Worm (Caenorhabditis elegans) whole organism, late embryonic: ENCODE data around the gene lgmn-1.

ENCODE experiments used
- ceh-19 ChIP-seq: fragments of 200-800 bp; sonication (Bioruptor generic); optimal IDR thresholded peaks from 2 replicates; lab custom pipeline; 2018; ENCODE audit warnings: mild to moderate bottlenecking, missing genetic modification characterization, missing compliant biosample characterization
- che-1 ChIP-seq: sonication (generic microtip); optimal IDR thresholded peaks from 2 replicates; lab custom pipeline; 2016; ENCODE audit warnings: mild to moderate bottlenecking, missing genetic modification characterization, missing compliant biosample characterization
- hlh-8 ChIP-seq: sonication (generic microtip); optimal IDR thresholded peaks from 2 replicates; lab custom pipeline; 2016; ENCODE audit warnings: missing genotype, missing genetic modification characterization, missing compliant biosample characterization
- lin-11 ChIP-seq: fragments of 200-800 bp; sonication (Bioruptor generic); optimal IDR thresholded peaks from 2 replicates; lab custom pipeline; 2018; ENCODE audit warnings: mild to moderate bottlenecking, missing genetic modification characterization, missing compliant biosample characterization
- nhr-11 ChIP-seq: fragments of 150-350 bp; optimal IDR thresholded peaks from 2 replicates; lab custom pipeline; 2014; ENCODE audit warnings: missing biosample characterization, missing genetic modification characterization
- pha-4 ChIP-seq: fragments of 150-350 bp; optimal IDR thresholded peaks from 2 replicates; lab custom pipeline; 2018; ENCODE audit warnings: missing biosample characterization, missing genetic modification reagents, missing genetic modification characterization
- pros-1 ChIP-seq: fragments of 150-350 bp; optimal IDR thresholded peaks from 2 replicates; lab custom pipeline; 2014; ENCODE audit warnings: missing biosample characterization, missing genetic modification reagents, missing genetic modification characterization
- sox-4 ChIP-seq: sonication (generic microtip); optimal IDR thresholded peaks from 2 replicates; lab custom pipeline; 2017; ENCODE audit warnings: mild to moderate bottlenecking, missing genetic modification characterization, inconsistent platforms, missing compliant biosample characterization
- ttx-3 ChIP-seq: sonication (generic microtip); optimal IDR thresholded peaks from 2 replicates; lab custom pipeline; 2016; ENCODE audit warnings: missing genetic modification reagents, missing genetic modification characterization, missing compliant biosample characterization
- unc-55 ChIP-seq: sonication (generic microtip); optimal IDR thresholded peaks from 2 replicates; lab custom pipeline; 2017; ENCODE audit warnings: missing biosample characterization, missing genetic modification reagents, missing genetic modification characterization
- unc-86 ChIP-seq: sonication (generic microtip); optimal IDR thresholded peaks from 2 replicates; lab custom pipeline; 2016; ENCODE audit warnings: missing genetic modification characterization, missing compliant biosample characterization

DNA sequence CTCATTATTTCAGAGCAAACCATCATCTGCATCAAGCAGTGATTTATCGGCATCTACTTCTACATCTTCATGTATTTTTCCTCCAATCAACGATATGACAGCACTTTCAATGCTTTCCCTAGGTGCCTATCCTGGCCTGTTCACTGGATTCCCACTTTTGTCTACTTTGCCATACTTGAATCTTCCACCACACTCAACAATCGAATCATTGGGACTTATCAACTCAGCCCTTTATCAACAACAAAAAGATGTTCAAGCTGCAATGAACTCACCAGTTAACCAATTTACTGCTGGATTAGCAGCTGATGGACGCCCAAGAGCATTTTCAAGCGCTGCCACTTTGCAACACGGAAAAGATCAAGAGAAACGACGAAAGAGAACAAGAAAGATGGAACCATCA lies 28.4 kb downstream of the lgmn-1 start:
- TF ChIP-seq che-1 (tag; lab: Kevin White, UChicago) = no peak
- TF ChIP-seq nhr-11 (tag; lab: Kevin White, UChicago) = no peak
- no peak for TF ChIP-seq ceh-19 (GFP tag; lab: Kevin White, UChicago)
- no peak for TF ChIP-seq pros-1 (tag; lab: Kevin White, UChicago)
- no peak for TF ChIP-seq unc-55
- no peak for TF ChIP-seq hlh-8 (tag; lab: Kevin White, UChicago)
- no peak for TF ChIP-seq unc-86 (tag; lab: Kevin White, UChicago)
- no peak for TF ChIP-seq pha-4 (tag; lab: Kevin White, UChicago)
- TF ChIP-seq sox-4 (tag; lab: Kevin White, UChicago) = no peak
- no peak for TF ChIP-seq lin-11
- TF ChIP-seq ttx-3 (tag; lab: Kevin White, UChicago) = no peak
